Worm (Caenorhabditis elegans) whole organism, young adult: ENCODE data around the gene C03C10.7.

Source experiments
- B0019.2 ChIP-seq: fragments of 200-800 bp; sonication (Bioruptor generic); conservative IDR thresholded peaks from 2 replicates; pipeline ENCODE4 v1.3.6; 2022; ENCODE audit warnings: missing genetic modification reagents, missing genetic modification characterization, missing compliant biosample characterization
- D2030.7 ChIP-seq: fragments of 200-800 bp; sonication (Bioruptor generic); IDR thresholded peaks from 2 replicates; pipeline ENCODE4 v1.3.6; 2022; ENCODE audit warnings: missing genetic modification reagents, missing genetic modification characterization, missing compliant biosample characterization
- F10E7.11 ChIP-seq: sonication (generic microtip); optimal IDR thresholded peaks from 2 replicates; lab custom pipeline; 2017; ENCODE audit warnings: mild to moderate bottlenecking, missing genetic modification characterization, moderate library complexity, missing compliant biosample characterization
- F33H1.4 ChIP-seq: fragments of 200-800 bp; sonication (Bioruptor generic); IDR thresholded peaks from 2 replicates; pipeline ENCODE4 v1.3.6; 2022; ENCODE audit warnings: missing genetic modification reagents, missing genetic modification characterization, missing compliant biosample characterization
- F57A8.1 ChIP-seq: fragments of 200-800 bp; sonication (Bioruptor generic); optimal IDR thresholded peaks from 2 replicates; lab custom pipeline; 2018; ENCODE audit warnings: mild to moderate bottlenecking, missing genetic modification characterization, moderate library complexity, missing compliant biosample characterization
- K11D2.4 ChIP-seq: fragments of 200-800 bp; sonication (Bioruptor generic); IDR thresholded peaks from 2 replicates; pipeline ENCODE4 v1.3.6; 2022; ENCODE audit warnings: missing genetic modification reagents, missing genetic modification characterization, missing compliant biosample characterization
- K12H6.12 ChIP-seq: fragments of 200-800 bp; sonication (Bioruptor generic); optimal IDR thresholded peaks from 2 replicates; lab custom pipeline; 2018; ENCODE audit warnings: mild to moderate bottlenecking, missing genetic modification characterization, missing compliant biosample characterization
- Y53F4B.3 ChIP-seq: fragments of 200-800 bp; sonication (Bioruptor generic); IDR thresholded peaks from 2 replicates; pipeline ENCODE4 v1.3.6; 2022; ENCODE audit warnings: missing genetic modification reagents, missing genetic modification characterization, missing compliant biosample characterization
- Y67H2A.10 ChIP-seq: fragments of 200-800 bp; sonication (Bioruptor generic); conservative IDR thresholded peaks from 2 replicates; pipeline ENCODE4 v1.3.6; 2022; ENCODE audit warnings: missing genetic modification reagents, missing genetic modification characterization, missing compliant biosample characterization
- Y79H2A.3 ChIP-seq: fragments of 200-800 bp; sonication (Bioruptor generic); conservative IDR thresholded peaks from 2 replicates; pipeline ENCODE4 v1.3.6; 2022; ENCODE audit warnings: missing genetic modification reagents, missing genetic modification characterization, missing compliant biosample characterization
- Y95B8A.8 ChIP-seq: fragments of 200-800 bp; sonication (Bioruptor generic); IDR thresholded peaks from 2 replicates; pipeline ENCODE4 v1.3.6; 2022; ENCODE audit warnings: missing genetic modification reagents, missing genetic modification characterization, missing compliant biosample characterization
- athp-1 ChIP-seq: sonication (generic microtip); optimal IDR thresholded peaks from 2 replicates; lab custom pipeline; 2017; ENCODE audit warnings: mild to moderate bottlenecking, missing genetic modification characterization, missing compliant biosample characterization
- attf-5 ChIP-seq: fragments of 200-800 bp; sonication (Bioruptor generic); optimal IDR thresholded peaks from 2 replicates; lab custom pipeline; 2018; ENCODE audit warnings: mild to moderate bottlenecking, missing genetic modification characterization, missing compliant biosample characterization
- attf-6 ChIP-seq: fragments of 200-800 bp; sonication (Bioruptor generic); IDR thresholded peaks from 2 replicates; pipeline ENCODE4 v1.3.6; 2022; ENCODE audit warnings: missing genetic modification reagents, missing genetic modification characterization, missing compliant biosample characterization
- cebp-2 ChIP-seq: fragments of 200-800 bp; sonication (Bioruptor generic); IDR thresholded peaks from 2 replicates; pipeline ENCODE4 v1.3.6; 2022; ENCODE audit warnings: missing genetic modification characterization, missing compliant biosample characterization
- ceh-27 ChIP-seq: fragments of 200-800 bp; sonication (Bioruptor generic); optimal IDR thresholded peaks from 2 replicates; lab custom pipeline; 2018; ENCODE audit warnings: mild to moderate bottlenecking, missing genetic modification characterization, moderate library complexity, missing compliant biosample characterization
- ceh-40 ChIP-seq: fragments of 200-800 bp; sonication (Bioruptor generic); IDR thresholded peaks from 2 replicates; pipeline ENCODE4 v1.3.6; 2022; ENCODE audit warnings: missing genetic modification characterization, missing compliant biosample characterization
- ceh-79 ChIP-seq: sonication (generic microtip); optimal IDR thresholded peaks from 2 replicates; lab custom pipeline; 2017; ENCODE audit warnings: mild to moderate bottlenecking, missing genetic modification characterization, missing compliant biosample characterization
- ceh-91 ChIP-seq: fragments of 200-800 bp; sonication (Bioruptor generic); IDR thresholded peaks from 2 replicates; pipeline ENCODE4 v1.3.6; 2022; ENCODE audit warnings: missing genetic modification reagents, missing genetic modification characterization, missing compliant biosample characterization
- dpl-1 ChIP-seq: fragments of 150-350 bp; optimal IDR thresholded peaks from 2 replicates; lab custom pipeline; 2014; ENCODE audit warnings: missing biosample characterization, missing genetic modification reagents, missing genetic modification characterization
- let-526 ChIP-seq: fragments of 200-800 bp; sonication (Bioruptor generic); IDR thresholded peaks from 2 replicates; pipeline ENCODE4 v1.3.6; 2022; ENCODE audit warnings: missing genetic modification reagents, missing genetic modification characterization, missing compliant biosample characterization
- lin-26 ChIP-seq: fragments of 200-800 bp; sonication (Bioruptor generic); IDR thresholded peaks from 2 replicates; pipeline ENCODE4 v1.3.6; 2022; ENCODE audit warnings: missing genetic modification reagents, missing genetic modification characterization, missing compliant biosample characterization
- madf-3 ChIP-seq: fragments of 200-800 bp; sonication (Bioruptor generic); IDR thresholded peaks from 2 replicates; pipeline ENCODE4 v1.3.6; 2022; ENCODE audit warnings: missing genetic modification reagents, missing genetic modification characterization, missing compliant biosample characterization
- mcd-1 ChIP-seq: fragments of 200-800 bp; sonication (Bioruptor generic); IDR thresholded peaks from 2 replicates; pipeline ENCODE4 v1.3.6; 2022; ENCODE audit warnings: missing genetic modification reagents, missing genetic modification characterization, missing compliant biosample characterization
- nfya-1 ChIP-seq: sonication (generic microtip); optimal IDR thresholded peaks from 2 replicates; lab custom pipeline; 2017; ENCODE audit warnings: antibody characterized with exemption, missing compliant biosample characterization, missing genetic modification characterization, borderline replicate concordance; ENCODE audit not compliant: insufficient read depth
- nfya-2 ChIP-seq: fragments of 200-800 bp; sonication (Bioruptor generic); IDR thresholded peaks from 2 replicates; pipeline ENCODE4 v1.3.6; 2022; ENCODE audit warnings: missing genetic modification reagents, missing genetic modification characterization, missing compliant biosample characterization
- nhr-90 ChIP-seq: sonication (generic microtip); optimal IDR thresholded peaks from 2 replicates; lab custom pipeline; 2016; ENCODE audit warnings: missing genotype, mild to moderate bottlenecking, missing genetic modification characterization, missing compliant biosample characterization
- rpc-1 ChIP-seq, 2 experiments: fragments of 150-350 bp in 1 of 2; sonication (generic microtip) in 1 of 2; optimal IDR thresholded peaks; 2 replicates each; lab custom pipeline; 2014 to 2018; ENCODE audit warnings: missing biosample characterization in 1 of 2, missing genetic modification characterization in 1 of 2, missing genetic modification reagents in 1 of 2, missing genotype in 1 of 2
- sdz-38 ChIP-seq: sonication (generic microtip); optimal IDR thresholded peaks from 2 replicates; lab custom pipeline; 2016; ENCODE audit warnings: missing genotype, missing genetic modification characterization, missing compliant biosample characterization
- snpc-3.4 ChIP-seq: sonication (generic microtip); optimal IDR thresholded peaks from 2 replicates; lab custom pipeline; 2017; ENCODE audit warnings: missing genetic modification characterization, mild to moderate bottlenecking, missing compliant biosample characterization, antibody characterized with exemption, moderate library complexity, missing genotype, missing genetic modification reagents
- snpc-4 ChIP-seq, 5 experiments: fragments of 150-350 bp in 1 of 5; sonication (generic microtip) in 4 of 5; optimal IDR thresholded peaks; 2 replicates each; lab custom pipeline; 2014 to 2018; ENCODE audit warnings: missing genetic modification characterization in 5 of 5, missing biosample characterization in 3 of 5, antibody characterized with exemption in 2 of 5, mild to moderate bottlenecking in 2 of 5, missing compliant biosample characterization in 2 of 5, missing genotype in 2 of 5, moderate library complexity in 2 of 5, missing genetic modification reagents in 1 of 5
- tbp1 ChIP-seq: fragments of 200-800 bp; sonication (Bioruptor generic); optimal IDR thresholded peaks from 2 replicates; lab custom pipeline; 2018; ENCODE audit warnings: mild to moderate bottlenecking, missing genetic modification characterization, missing compliant biosample characterization
- unc-130 ChIP-seq: sonication (generic microtip); optimal IDR thresholded peaks from 2 replicates; lab custom pipeline; 2016; ENCODE audit warnings: missing genetic modification reagents, missing genetic modification characterization, missing compliant biosample characterization
- unc-62 ChIP-seq: fragments of 150-350 bp; optimal IDR thresholded peaks from 2 replicates; lab custom pipeline; 2014; ENCODE audit warnings: missing biosample characterization, missing genetic modification reagents, missing genetic modification characterization
- zfh-2 ChIP-seq: fragments of 200-800 bp; sonication (Bioruptor generic); conservative IDR thresholded peaks from 2 replicates; pipeline ENCODE4 v1.3.6; 2022; ENCODE audit warnings: missing genetic modification reagents, missing genetic modification characterization, missing compliant biosample characterization
- zim-3 ChIP-seq: sonication (generic microtip); optimal IDR thresholded peaks from 2 replicates; lab custom pipeline; 2017; ENCODE audit warnings: mild to moderate bottlenecking, missing genetic modification characterization, moderate library complexity, missing compliant biosample characterization
- ztf-18 ChIP-seq: sonication (generic microtip); optimal IDR thresholded peaks from 2 replicates; lab custom pipeline; 2016; ENCODE audit warnings: missing genotype, mild to moderate bottlenecking, missing genetic modification characterization, missing compliant biosample characterization
- ztf-25 ChIP-seq: fragments of 200-800 bp; sonication (Bioruptor generic); IDR thresholded peaks from 2 replicates; pipeline ENCODE4 v1.3.6; 2022; ENCODE audit warnings: missing genetic modification reagents, missing genetic modification characterization, missing compliant biosample characterization
- ztf-6 ChIP-seq: fragments of 200-800 bp; sonication (Bioruptor generic); IDR thresholded peaks from 2 replicates; pipeline ENCODE4 v1.3.6; 2022; ENCODE audit warnings: missing genetic modification reagents, missing genetic modification characterization, missing compliant biosample characterization

C03C10.7 gene

DNA sequence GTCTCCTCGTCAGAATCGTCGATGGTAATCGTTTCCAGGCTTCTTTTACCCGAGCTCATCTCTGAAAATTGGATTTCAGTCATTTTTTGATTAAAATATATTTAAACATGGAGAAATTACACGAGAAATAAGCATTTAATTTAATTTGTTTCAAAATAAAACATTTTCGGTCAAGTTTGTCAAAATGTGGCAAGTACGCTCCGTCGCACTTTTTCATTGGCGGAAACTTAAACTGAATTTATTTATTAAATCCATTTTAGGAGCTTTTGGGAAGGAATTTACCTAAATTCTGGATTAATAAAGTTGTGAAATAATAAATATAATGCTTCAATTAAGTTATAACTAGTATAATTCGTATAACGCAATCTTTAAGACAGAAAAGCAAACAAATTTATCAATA lies 38.0 kb upstream of the C03C10.7 start, which contains the start of gene rcq-5 (continued):
- TF ChIP-seq mcd-1 (GFP tag; lab: Robert Waterston, UW): peak; percentile 78
- peak; percentile 34 for TF ChIP-seq dpl-1
- no peak for TF ChIP-seq sdz-38 (tag; lab: Kevin White, UChicago)
- TF ChIP-seq zim-3 (tag; lab: Kevin White, UChicago): no peak
- no peak for TF ChIP-seq unc-62
- no peak for TF ChIP-seq Y67H2A.10 (GFP tag; lab: Robert Waterston, UW)

DNA sequence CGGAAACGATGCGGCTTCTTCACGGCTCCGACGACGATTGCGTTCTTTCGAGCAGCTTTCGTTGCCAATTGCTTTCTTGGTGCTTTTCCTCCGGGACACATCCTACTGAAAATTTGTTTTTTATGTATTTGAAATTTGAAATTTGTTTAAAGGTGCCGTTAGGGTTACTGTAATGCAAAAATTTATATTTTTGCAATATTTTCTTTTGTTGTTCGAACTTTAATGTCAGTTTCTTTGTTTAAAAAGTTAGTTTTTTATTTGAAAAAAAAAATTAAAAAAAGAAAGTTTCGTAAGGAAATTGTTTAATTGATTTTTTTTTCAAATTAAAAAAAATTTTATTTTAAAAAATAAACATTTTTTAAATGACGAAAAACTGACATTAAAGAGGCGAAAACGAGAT lies 37.2 kb upstream of the C03C10.7 start, which contains the start of gene his-69:
Gene his-69 (minus strand): TSS at position 101 of the 400 bp plus-strand sequence.
- TF ChIP-seq ztf-6 (GFP tag; lab: Robert Waterston, UW) (no peak), Y95B8A.8 (no peak), unc-130 (GFP tag; lab: Kevin White, UChicago) (no peak), ztf-25 (GFP tag; lab: Robert Waterston, UW) (no peak), D2030.7 (no peak), ceh-27 (GFP tag; lab: Kevin White, UChicago) (no peak), nfya-1 (no peak), B0019.2 (GFP tag; lab: Robert Waterston, UW) (no peak), sdz-38 (tag; lab: Kevin White, UChicago) (no peak), attf-6 (GFP tag; lab: Robert Waterston, UW) (no peak), Y53F4B.3 (no peak), K11D2.4 (GFP tag; lab: Robert Waterston, UW) (no peak), snpc-4 (GFP tag; optimal IDR thresholded peaks at IDR 0.05; lab: Kevin White, UChicago) (no peak), snpc-4 (tag; optimal IDR thresholded peaks at IDR 0.05; lab: Kevin White, UChicago) (no peak), lin-26 (GFP tag; lab: Robert Waterston, UW) (no peak), F10E7.11 (tag; lab: Kevin White, UChicago) (no peak), Y79H2A.3 (GFP tag; lab: Robert Waterston, UW) (no peak)

DNA sequence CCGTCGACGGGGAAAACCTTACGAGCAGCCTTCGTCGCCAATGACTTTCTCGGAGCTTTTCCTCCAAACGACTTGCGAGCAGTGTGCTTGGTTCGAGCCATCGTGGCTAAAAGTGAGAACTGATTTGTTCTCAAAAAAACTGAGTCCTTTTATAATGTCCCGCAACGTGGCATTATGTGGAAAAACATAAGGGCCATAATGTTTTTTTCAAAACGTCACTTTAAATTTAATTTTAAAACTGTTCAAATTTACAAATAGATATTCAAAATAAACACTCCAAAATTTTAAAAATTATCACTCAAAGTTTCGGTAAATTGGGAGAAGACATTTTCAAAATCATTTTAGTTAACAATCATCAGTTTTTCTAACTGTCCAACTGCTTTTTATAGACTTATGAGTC lies 35.8 kb upstream of the C03C10.7 start, which contains the start of gene his-70:
Gene his-70 (minus strand): TSS at position 101 of the 400 bp plus-strand sequence.
- TF ChIP-seq F10E7.11 (tag; lab: Kevin White, UChicago): no peak
- no peak for TF ChIP-seq let-526 (GFP tag; lab: Robert Waterston, UW)

ce11 chrIII:4060856-4061383 lies 34.9 kb upstream of the C03C10.7 start:
- 0 out of 2 replicates have a peak, but pooled peaks have one; percentile 4 for TF ChIP-seq madf-3 (GFP tag; lab: Robert Waterston, UW)
- 0 out of 2 replicates have a peak, but pooled peaks have one; percentile 75 for TF ChIP-seq cebp-2 (GFP tag; lab: Robert Waterston, UW)
- TF ChIP-seq zfh-2 (GFP tag; lab: Robert Waterston, UW): 0 out of 2 replicates have a peak, but pooled peaks have one; percentile 20
- peak; percentile 37 for TF ChIP-seq rpc-1 (optimal IDR thresholded peaks at IDR 0.05; lab: Kevin White, UChicago)
- TF ChIP-seq rpc-1 (tag; optimal IDR thresholded peaks at IDR 0.05; lab: Kevin White, UChicago): peak; percentile 65
- TF ChIP-seq lin-26 (GFP tag; lab: Robert Waterston, UW): peak; percentile 54; the same call in 1 of the 2 replicates
- peak; percentile 43 for TF ChIP-seq D2030.7
- peak; percentile 69 for TF ChIP-seq tbp1 (GFP tag; lab: Kevin White, UChicago)
- TF ChIP-seq ztf-18: peak; percentile 6
- TF ChIP-seq F33H1.4: 0 out of 2 replicates have a peak, but pooled peaks have one; percentile 13

ce11 chrIII:4063724-4064123 lies 32.1 kb upstream of the C03C10.7 start:
- TF ChIP-seq ceh-91 (GFP tag; lab: Robert Waterston, UW): no peak
- TF ChIP-seq ceh-40 (GFP tag; lab: Robert Waterston, UW): no peak
- no peak for TF ChIP-seq D2030.7
- peak; percentile 33 for TF ChIP-seq K12H6.12 (tag; lab: Kevin White, UChicago)
- TF ChIP-seq lin-26 (GFP tag; lab: Robert Waterston, UW): no peak
- TF ChIP-seq attf-5 (GFP tag; lab: Kevin White, UChicago): peak; percentile 13
- TF ChIP-seq mcd-1 (GFP tag; lab: Robert Waterston, UW): 0 out of 2 replicates have a peak, but pooled peaks have one; percentile 38
- no peak for TF ChIP-seq nfya-1
- TF ChIP-seq ztf-25 (GFP tag; lab: Robert Waterston, UW): 0 out of 2 replicates have a peak, but pooled peaks have one; percentile 34
- TF ChIP-seq ztf-18: peak; percentile 1
- no peak for TF ChIP-seq ceh-79
- TF ChIP-seq zfh-2 (GFP tag; lab: Robert Waterston, UW): peak; percentile 94
- no peak for TF ChIP-seq nfya-2 (GFP tag; lab: Robert Waterston, UW)
- no peak for TF ChIP-seq snpc-3.4 (tag; lab: Kevin White, UChicago)
- TF ChIP-seq F57A8.1 (GFP tag; lab: Kevin White, UChicago): no peak
- TF ChIP-seq athp-1 (tag; lab: Kevin White, UChicago): no peak
- no peak for TF ChIP-seq nhr-90 (tag; lab: Kevin White, UChicago)
